Worm (Caenorhabditis elegans) whole organism, late embryonic: ENCODE measurements around the gene srsx-16.
A peak's percentile ranks its signal among the peaks of the same experiment; 100 is the strongest.

Source experiments
- C38D4.7 ChIP-seq: fragments of 200-800 bp; sonication (Bioruptor generic); optimal IDR thresholded peaks from 2 replicates; lab custom pipeline; 2018; ENCODE audit warnings: mild to moderate bottlenecking, missing genetic modification characterization, moderate library complexity, missing compliant biosample characterization
- ama-1 ChIP-seq: fragments of 150-350 bp; optimal IDR thresholded peaks from 2 replicates; lab custom pipeline; 2014
- ceh-18 ChIP-seq: sonication (generic microtip); optimal IDR thresholded peaks from 2 replicates; lab custom pipeline; 2016; ENCODE audit warnings: missing genetic modification characterization, missing compliant biosample characterization
- ceh-19 ChIP-seq: fragments of 200-800 bp; sonication (Bioruptor generic); optimal IDR thresholded peaks from 2 replicates; lab custom pipeline; 2018; ENCODE audit warnings: mild to moderate bottlenecking, missing genetic modification characterization, missing compliant biosample characterization
- ceh-22 ChIP-seq: sonication (generic microtip); optimal IDR thresholded peaks from 2 replicates; lab custom pipeline; 2017; ENCODE audit warnings: missing biosample characterization, missing genetic modification characterization
- dmd-4 ChIP-seq: sonication (generic microtip); optimal IDR thresholded peaks from 2 replicates; lab custom pipeline; 2016; ENCODE audit warnings: borderline replicate concordance, missing genetic modification characterization, missing compliant biosample characterization
- elt-2 ChIP-seq: sonication (generic microtip); optimal IDR thresholded peaks from 2 replicates; lab custom pipeline; 2016; ENCODE audit warnings: missing genetic modification reagents, missing genetic modification characterization, missing compliant biosample characterization
- elt-4 ChIP-seq: sonication (generic microtip); optimal IDR thresholded peaks from 2 replicates; lab custom pipeline; 2016; ENCODE audit warnings: missing genetic modification characterization, missing compliant biosample characterization
- fax-1 ChIP-seq: sonication (generic microtip); optimal IDR thresholded peaks from 2 replicates; lab custom pipeline; 2016; ENCODE audit warnings: missing genotype, missing genetic modification characterization, missing compliant biosample characterization
- hlh-15 ChIP-seq: sonication (generic microtip); optimal IDR thresholded peaks from 2 replicates; lab custom pipeline; 2016; ENCODE audit warnings: missing genetic modification characterization, missing compliant biosample characterization
- hlh-30 ChIP-seq: sonication (generic microtip); optimal IDR thresholded peaks from 2 replicates; lab custom pipeline; 2017; ENCODE audit warnings: antibody characterized with exemption, missing genetic modification characterization, missing compliant biosample characterization; ENCODE audit not compliant: insufficient read depth
- lin-11 ChIP-seq: fragments of 200-800 bp; sonication (Bioruptor generic); optimal IDR thresholded peaks from 2 replicates; lab custom pipeline; 2018; ENCODE audit warnings: mild to moderate bottlenecking, missing genetic modification characterization, missing compliant biosample characterization
- mec-3 ChIP-seq: sonication (generic microtip); optimal IDR thresholded peaks from 2 replicates; lab custom pipeline; 2016; ENCODE audit warnings: borderline replicate concordance, missing genetic modification characterization, missing compliant biosample characterization
- nhr-11 ChIP-seq: fragments of 150-350 bp; optimal IDR thresholded peaks from 2 replicates; lab custom pipeline; 2014; ENCODE audit warnings: missing biosample characterization, missing genetic modification characterization
- npax-4 ChIP-seq: sonication (generic microtip); optimal IDR thresholded peaks from 2 replicates; lab custom pipeline; 2016; ENCODE audit warnings: missing genetic modification characterization, missing compliant biosample characterization
- odd-2 ChIP-seq: sonication (generic microtip); optimal IDR thresholded peaks from 2 replicates; lab custom pipeline; 2017; ENCODE audit warnings: antibody characterized with exemption, mild to moderate bottlenecking, missing genetic modification characterization, missing compliant biosample characterization
- pag-3 ChIP-seq: sonication (generic microtip); optimal IDR thresholded peaks from 2 replicates; lab custom pipeline; 2016; ENCODE audit warnings: missing compliant biosample characterization, missing genetic modification characterization, borderline replicate concordance
- pat-9 ChIP-seq: fragments of 200-800 bp; sonication (Bioruptor generic); optimal IDR thresholded peaks from 2 replicates; lab custom pipeline; 2018; ENCODE audit warnings: mild to moderate bottlenecking, missing genetic modification characterization, moderate library complexity, missing compliant biosample characterization
- pha-2 ChIP-seq: sonication (generic microtip); optimal IDR thresholded peaks from 2 replicates; lab custom pipeline; 2017; ENCODE audit warnings: mild to moderate bottlenecking, missing genetic modification characterization, missing compliant biosample characterization
- pros-1 ChIP-seq: fragments of 150-350 bp; optimal IDR thresholded peaks from 2 replicates; lab custom pipeline; 2014; ENCODE audit warnings: missing biosample characterization, missing genetic modification reagents, missing genetic modification characterization
- rnt-1 ChIP-seq: sonication (generic microtip); optimal IDR thresholded peaks from 2 replicates; lab custom pipeline; 2016; ENCODE audit warnings: missing genetic modification characterization, missing compliant biosample characterization
- sdc-2 ChIP-seq: sonication (generic microtip); optimal IDR thresholded peaks from 2 replicates; lab custom pipeline; 2016; ENCODE audit warnings: missing genotype, missing genetic modification characterization, missing compliant biosample characterization
- syd-9 ChIP-seq: sonication (generic microtip); optimal IDR thresholded peaks from 2 replicates; lab custom pipeline; 2016; ENCODE audit warnings: mild to moderate bottlenecking, missing genetic modification characterization, moderate library complexity, missing compliant biosample characterization
- tbx-2 ChIP-seq: sonication (generic microtip); optimal IDR thresholded peaks from 2 replicates; lab custom pipeline; 2016; ENCODE audit warnings: missing genetic modification characterization, missing compliant biosample characterization
- tbx-7 ChIP-seq: sonication (generic microtip); optimal IDR thresholded peaks from 2 replicates; lab custom pipeline; 2016; ENCODE audit warnings: missing genotype, missing genetic modification characterization, missing compliant biosample characterization
- unc-3 ChIP-seq, 2 experiments: fragments of 200-800 bp in 1 of 2; sonication (Bioruptor generic) in 1 of 2; sonication (generic microtip) in 1 of 2; conservative IDR thresholded peaks in 1 of 2; optimal IDR thresholded peaks in 1 of 2; 2 replicates each; pipeline versions ENCODE4 v1.3.6 to Lab custom; 2016 to 2022; ENCODE audit warnings: missing compliant biosample characterization in 2 of 2, missing genetic modification characterization in 2 of 2, missing genetic modification reagents in 1 of 2
- unc-86 ChIP-seq: sonication (generic microtip); optimal IDR thresholded peaks from 2 replicates; lab custom pipeline; 2016; ENCODE audit warnings: missing genetic modification characterization, missing compliant biosample characterization
- ztf-16 ChIP-seq: sonication (generic microtip); optimal IDR thresholded peaks from 2 replicates; lab custom pipeline; 2017; ENCODE audit warnings: missing genetic modification characterization, missing compliant biosample characterization

Gene srsx-16

DNA sequence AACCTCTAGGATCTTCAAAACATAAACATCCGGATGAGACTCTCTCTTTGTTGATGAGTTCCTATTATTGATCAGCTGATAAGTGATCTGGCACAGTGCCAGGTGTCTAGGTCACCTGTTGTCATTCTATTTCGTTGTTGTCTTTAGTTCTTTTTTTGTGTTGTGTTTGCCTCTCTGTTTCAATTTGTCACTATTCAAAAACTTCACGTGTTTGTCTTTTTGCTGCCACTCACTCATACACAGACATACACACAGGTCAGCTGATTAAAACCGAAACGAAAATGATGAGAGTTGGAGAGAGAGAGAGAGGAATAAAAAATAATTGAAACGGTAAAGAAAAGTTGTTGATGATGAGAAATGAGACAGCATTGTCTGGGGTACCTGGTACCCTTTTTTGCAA, 28.4 kb downstream of the srsx-16 start:
- TF ChIP-seq sdc-2 (tag; lab: Kevin White, UChicago) = no peak
- no peak for TF ChIP-seq tbx-7
- TF ChIP-seq pag-3 (tag; lab: Kevin White, UChicago) = no peak
- TF ChIP-seq ztf-16 (tag; lab: Kevin White, UChicago) = no peak
- no peak for TF ChIP-seq unc-86 (tag; lab: Kevin White, UChicago)
- no peak for TF ChIP-seq dmd-4 (tag; lab: Kevin White, UChicago)
- no peak for TF ChIP-seq unc-3 (GFP tag; conservative IDR thresholded peaks at IDR 0.05; lab: Robert Waterston, UW)
- no peak for TF ChIP-seq unc-3 (tag; optimal IDR thresholded peaks at IDR 0.05; lab: Kevin White, UChicago)
- peak; percentile 56 for TF ChIP-seq hlh-30 (tag; lab: Kevin White, UChicago)
- no peak for TF ChIP-seq elt-4 (tag; lab: Kevin White, UChicago)
- TF ChIP-seq ceh-19 = no peak
- no peak for TF ChIP-seq ama-1 (lab: Kevin White, UChicago)
- TF ChIP-seq ceh-18 (tag; lab: Kevin White, UChicago) = peak; percentile 57
- no peak for TF ChIP-seq ceh-22 (tag; lab: Kevin White, UChicago)
- no peak for TF ChIP-seq mec-3 (tag; lab: Kevin White, UChicago)
- no peak for TF ChIP-seq fax-1 (tag; lab: Kevin White, UChicago)
- TF ChIP-seq, all 69 proteins: peak for 2

DNA sequence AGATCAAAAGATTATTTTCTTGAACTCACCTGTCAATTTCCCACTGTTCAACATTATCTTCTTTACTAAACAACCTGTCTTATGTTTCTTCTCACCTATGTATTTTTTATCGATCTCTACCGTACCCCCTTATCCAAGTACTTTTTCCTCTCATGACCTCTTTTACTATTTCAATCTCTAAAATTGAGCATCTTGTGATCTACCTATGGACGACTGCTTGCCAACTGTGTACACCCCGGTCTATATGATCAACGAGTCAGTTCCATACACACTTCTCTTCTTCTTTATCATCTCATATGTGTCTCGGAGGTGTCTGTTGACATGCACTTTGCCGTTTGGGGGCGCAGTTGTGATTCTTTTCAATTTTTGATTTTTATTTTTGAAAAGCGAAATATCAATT, 29.4 kb downstream of the srsx-16 start:
- no peak for TF ChIP-seq C38D4.7 (GFP tag; lab: Kevin White, UChicago)
- TF ChIP-seq syd-9 = no peak
- no peak for TF ChIP-seq odd-2 (tag; lab: Kevin White, UChicago)
- TF ChIP-seq nhr-11 = no peak
- TF ChIP-seq ama-1 (lab: Kevin White, UChicago) = no peak
- TF ChIP-seq ceh-19 = no peak
- TF ChIP-seq lin-11 (tag; lab: Kevin White, UChicago) = no peak

- TF ChIP-seq hlh-30 (tag; lab: Kevin White, UChicago) = peak; percentile 32
- no peak for TF ChIP-seq rnt-1 (tag; lab: Kevin White, UChicago)
Observed at ce11 chrIV:5587964-5588860, 31.3 kb downstream of the srsx-16 start.

ce11 chrIV:5586320-5586720, 33.2 kb downstream of the srsx-16 start:
- TF ChIP-seq fax-1 (tag; lab: Kevin White, UChicago) (no peak), elt-2 (tag; lab: Kevin White, UChicago) (peak; percentile 4)

ce11 chrIV:5584384-5584783, 35.2 kb downstream of the srsx-16 start, which contains the start of gene fkh-7:
Gene fkh-7, plus strand, starts transcription at chrIV:5584684.
- no peak for TF ChIP-seq npax-4 (tag; lab: Kevin White, UChicago)

DNA sequence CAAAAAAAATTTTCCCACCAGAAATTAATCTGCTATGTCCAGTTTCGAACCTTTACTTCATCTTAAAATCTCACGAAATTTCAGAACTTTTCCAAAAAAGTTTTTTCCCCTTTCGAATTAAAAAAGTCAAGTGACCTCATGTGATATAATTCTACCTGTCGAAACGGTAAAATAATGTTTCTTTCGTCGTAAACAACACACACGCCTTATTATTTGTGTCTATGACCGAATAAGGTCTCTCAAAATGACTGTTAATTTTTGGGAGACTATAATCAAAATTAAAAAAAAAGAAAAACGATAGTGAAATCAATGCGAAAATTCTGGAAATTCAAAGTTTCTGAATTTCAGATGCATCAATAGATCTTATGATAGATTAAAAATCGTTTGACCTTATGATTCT, 36.4 kb downstream of the srsx-16 start:
- TF ChIP-seq pros-1 (tag; lab: Kevin White, UChicago) = no peak
- no peak for TF ChIP-seq ceh-18 (tag; lab: Kevin White, UChicago)
- TF ChIP-seq tbx-2 (tag; lab: Kevin White, UChicago) = no peak
- TF ChIP-seq pat-9 (tag; lab: Kevin White, UChicago) = no peak
- no peak for TF ChIP-seq hlh-15
- TF ChIP-seq odd-2 (tag; lab: Kevin White, UChicago) = no peak
- no peak for TF ChIP-seq mec-3 (tag; lab: Kevin White, UChicago)
- no peak for TF ChIP-seq pha-2 (tag; lab: Kevin White, UChicago)
- TF ChIP-seq syd-9 = no peak
